Fruit fly (Drosophila melanogaster) whole organism, embryonic: ENCODE measurements around the gene Sar1.
A peak's percentile ranks its signal among the peaks of the same experiment; 100 is the strongest.

ENCODE experiments used
- Aef1 ChIP-seq: fragments of 200-800 bp; sonication (Bioruptor generic); IDR thresholded peaks from 3 replicates; pipeline ENCODE4 v1.3.6; 2022; ENCODE audit warnings: missing biosample characterization, missing genetic modification characterization
- Antp ChIP-seq: fragments of 200-800 bp; sonication (Bioruptor generic); optimal IDR thresholded peaks from 3 replicates; lab custom pipeline; 2016; ENCODE audit warnings: missing biosample characterization, missing genetic modification characterization
- B-H1 ChIP-seq: fragments of 200-800 bp; sonication (Bioruptor generic); IDR thresholded peaks from 3 replicates; pipeline ENCODE4 v1.3.6; 2022; ENCODE audit warnings: missing biosample characterization, missing genetic modification characterization
- B-H2 ChIP-seq: fragments of 200-800 bp; sonication (Bioruptor generic); optimal IDR thresholded peaks from 2 replicates; lab custom pipeline; 2018; ENCODE audit warnings: missing biosample characterization, mild to moderate bottlenecking, missing genetic modification characterization
- CG10147 ChIP-seq: fragments of 200-800 bp; sonication (Bioruptor generic); optimal IDR thresholded peaks from 2 replicates; lab custom pipeline; 2019; ENCODE audit warnings: missing biosample characterization, mild to moderate bottlenecking, missing genetic modification characterization, moderate library complexity
- CG10366 ChIP-seq: fragments of 200-800 bp; sonication (Bioruptor generic); IDR thresholded peaks from 2 replicates; pipeline ENCODE4 v1.3.6; 2022; ENCODE audit warnings: missing biosample characterization, missing genetic modification characterization
- CG12219 ChIP-seq: fragments of 200-800 bp; sonication (Bioruptor generic); optimal IDR thresholded peaks from 3 replicates; lab custom pipeline; 2018; ENCODE audit warnings: missing biosample characterization, mild to moderate bottlenecking, missing genetic modification characterization
- CG1233 ChIP-seq: fragments of 200-800 bp; sonication (Bioruptor generic); optimal IDR thresholded peaks from 4 replicates; lab custom pipeline; 2018; ENCODE audit warnings: missing biosample characterization, mild to moderate bottlenecking, missing genetic modification characterization
- CG14965 ChIP-seq: fragments of 200-800 bp; sonication (Bioruptor generic); optimal IDR thresholded peaks from 2 replicates; lab custom pipeline; 2016; ENCODE audit warnings: missing biosample characterization, missing genetic modification characterization, borderline replicate concordance
- CG16863 ChIP-seq: fragments of 200-800 bp; sonication (Bioruptor generic); optimal IDR thresholded peaks from 3 replicates; lab custom pipeline; 2016; ENCODE audit warnings: missing biosample characterization, missing genetic modification characterization
- CG17359 ChIP-seq: fragments of 200-800 bp; sonication (Bioruptor generic); optimal IDR thresholded peaks from 3 replicates; lab custom pipeline; 2018; ENCODE audit warnings: missing biosample characterization, mild to moderate bottlenecking, missing genetic modification characterization, moderate library complexity
- CG17612 ChIP-seq: fragments of 200-800 bp; sonication (Bioruptor generic); IDR thresholded peaks from 2 replicates; pipeline ENCODE4 v1.3.6; 2022; ENCODE audit warnings: missing biosample characterization, missing genetic modification characterization
- CG2129 ChIP-seq: fragments of 200-800 bp; sonication (Bioruptor generic); IDR thresholded peaks from 2 replicates; pipeline ENCODE4 v1.3.6; 2022; ENCODE audit warnings: missing biosample characterization, missing genetic modification characterization; ENCODE audit not compliant: partially characterized antibody
- CG2199 ChIP-seq: fragments of 200-800 bp; sonication (Bioruptor generic); IDR thresholded peaks from 3 replicates; pipeline ENCODE4 v1.3.6; 2022; ENCODE audit warnings: missing biosample characterization, missing genetic modification characterization
- CG2712 ChIP-seq: fragments of 200-800 bp; optimal IDR thresholded peaks from 3 replicates; lab custom pipeline; 2019; ENCODE audit warnings: missing biosample characterization, mild to moderate bottlenecking, missing genetic modification characterization, moderate library complexity
- CG6272 ChIP-seq: fragments of 200-800 bp; sonication (Bioruptor generic); IDR thresholded peaks from 2 replicates; pipeline ENCODE4 v1.3.6; 2022; ENCODE audit warnings: missing biosample characterization, missing genetic modification characterization
- CG6683 ChIP-seq: fragments of 200-800 bp; sonication (Bioruptor generic); optimal IDR thresholded peaks from 2 replicates; lab custom pipeline; 2017; ENCODE audit warnings: missing biosample characterization, mild to moderate bottlenecking, missing genetic modification characterization, missing genetic modification reagents
- CG7357 ChIP-seq: fragments of 200-800 bp; sonication (Bioruptor generic); IDR thresholded peaks from 3 replicates; pipeline ENCODE4 v1.3.6; 2022; ENCODE audit warnings: missing biosample characterization, missing genetic modification characterization
- CG8478 ChIP-seq: fragments of >200 bp; optimal IDR thresholded peaks from 2 replicates; lab custom pipeline; 2018
- CG8944 ChIP-seq: fragments of 200-800 bp; sonication (Bioruptor generic); optimal IDR thresholded peaks from 3 replicates; lab custom pipeline; 2016; ENCODE audit warnings: missing biosample characterization, missing genetic modification characterization
- CG9817 ChIP-seq: fragments of 200-800 bp; sonication (Bioruptor generic); optimal IDR thresholded peaks from 2 replicates; lab custom pipeline; 2018; ENCODE audit warnings: missing biosample characterization, mild to moderate bottlenecking, missing genetic modification characterization, moderate library complexity
- CTCF ChIP-seq: fragments of 200-800 bp; sonication (Bioruptor generic); optimal IDR thresholded peaks from 2 replicates; lab custom pipeline; 2017; ENCODE audit warnings: missing biosample characterization, mild to moderate bottlenecking, missing genetic modification characterization, moderate library complexity
- Chrac-16 ChIP-seq: fragments of 200-800 bp; sonication (Bioruptor generic); optimal IDR thresholded peaks from 3 replicates; lab custom pipeline; 2016; ENCODE audit warnings: missing biosample characterization, missing genetic modification characterization
- Dad ChIP-seq: fragments of 200-800 bp; sonication (Bioruptor generic); optimal IDR thresholded peaks from 3 replicates; lab custom pipeline; 2016; ENCODE audit warnings: missing biosample characterization, missing genetic modification characterization
- Doc2 ChIP-seq: fragments of 200-800 bp; sonication (Bioruptor generic); IDR thresholded peaks from 2 replicates; pipeline ENCODE4 v1.3.6; 2022; ENCODE audit warnings: missing biosample characterization, missing genetic modification characterization
- Hr39 ChIP-seq: fragments of >200 bp; optimal IDR thresholded peaks from 2 replicates; lab custom pipeline; 2017
- MESR4 ChIP-seq: fragments of 200-800 bp; sonication (Bioruptor generic); optimal IDR thresholded peaks from 2 replicates; lab custom pipeline; 2018; ENCODE audit warnings: missing biosample characterization, mild to moderate bottlenecking, missing genetic modification characterization, moderate library complexity
- PHDP ChIP-seq: fragments of 200-800 bp; sonication (Bioruptor generic); optimal IDR thresholded peaks from 3 replicates; lab custom pipeline; 2018; ENCODE audit warnings: missing biosample characterization, mild to moderate bottlenecking, missing genetic modification characterization, moderate library complexity
- Ptx1 ChIP-seq: fragments of 200-800 bp; sonication (Bioruptor generic); IDR thresholded peaks from 2 replicates; pipeline ENCODE4 v1.3.6; 2022; ENCODE audit warnings: missing biosample characterization, missing genetic modification characterization
- Scr ChIP-seq: fragments of 200-800 bp; sonication (Bioruptor generic); IDR thresholded peaks from 2 replicates; pipeline ENCODE4 v1.3.6; 2022; ENCODE audit warnings: missing biosample characterization, missing genetic modification characterization; ENCODE audit not compliant: partially characterized antibody
- Ssrp ChIP-seq: fragments of 200-800 bp; sonication (Bioruptor generic); optimal IDR thresholded peaks from 2 replicates; lab custom pipeline; 2018; ENCODE audit warnings: missing biosample characterization, mild to moderate bottlenecking, missing genetic modification characterization, moderate library complexity
- ash1 ChIP-seq: fragments of 200-800 bp; sonication (Bioruptor generic); optimal IDR thresholded peaks from 2 replicates; lab custom pipeline; 2018; ENCODE audit warnings: missing biosample characterization, mild to moderate bottlenecking, missing genetic modification characterization
- bab2 ChIP-seq: fragments of 200-800 bp; sonication (Bioruptor generic); optimal IDR thresholded peaks from 2 replicates; lab custom pipeline; 2016; ENCODE audit warnings: missing biosample characterization, missing genetic modification characterization
- bsh ChIP-seq, 2 experiments: fragments of 200-800 bp; sonication (Bioruptor generic); optimal IDR thresholded peaks; 2 replicates each; lab custom pipeline; 2017 to 2018; ENCODE audit warnings: mild to moderate bottlenecking in 2 of 2, missing biosample characterization in 2 of 2, missing genetic modification characterization in 2 of 2, moderate library complexity in 1 of 2
- cad ChIP-seq: fragments of >200 bp; optimal IDR thresholded peaks from 2 replicates; lab custom pipeline; 2017; ENCODE audit warnings: missing biosample characterization, missing genetic modification characterization
- ci ChIP-seq: fragments of 200-800 bp; sonication (Bioruptor generic); IDR thresholded peaks from 3 replicates; pipeline ENCODE4 v1.3.6; 2022; ENCODE audit warnings: missing biosample characterization, missing genetic modification characterization
- crc ChIP-seq: fragments of 200-800 bp; sonication (Bioruptor generic); optimal IDR thresholded peaks from 2 replicates; lab custom pipeline; 2016; ENCODE audit warnings: missing biosample characterization, missing genetic modification characterization
- dan ChIP-seq: fragments of 200-800 bp; sonication (Bioruptor generic); IDR thresholded peaks from 2 replicates; pipeline ENCODE4 v1.3.6; 2022; ENCODE audit warnings: missing biosample characterization, missing genetic modification characterization
- gt ChIP-seq: fragments of 200-800 bp; sonication (Bioruptor generic); IDR thresholded peaks from 2 replicates; pipeline ENCODE4 v1.3.6; 2022; ENCODE audit warnings: missing biosample characterization, missing genetic modification characterization
- jumu ChIP-seq: fragments of 200-800 bp; sonication (Bioruptor generic); optimal IDR thresholded peaks from 3 replicates; lab custom pipeline; 2016; ENCODE audit warnings: missing biosample characterization, missing genetic modification characterization
- klu ChIP-seq: fragments of 200-800 bp; sonication (Bioruptor generic); IDR thresholded peaks from 2 replicates; pipeline ENCODE4 v1.3.6; 2022; ENCODE audit warnings: missing biosample characterization, missing genetic modification characterization
- lmd ChIP-seq: fragments of 200-800 bp; sonication (Bioruptor generic); IDR thresholded peaks from 2 replicates; pipeline ENCODE4 v1.3.6; 2022; ENCODE audit warnings: missing biosample characterization, missing genetic modification characterization
- nau ChIP-seq: fragments of 200-800 bp; sonication (Bioruptor generic); optimal IDR thresholded peaks from 3 replicates; lab custom pipeline; 2017; ENCODE audit warnings: missing biosample characterization, mild to moderate bottlenecking, missing genetic modification characterization, missing genetic modification reagents
- nerfin-1 ChIP-seq: fragments of 200-800 bp; sonication (Bioruptor generic); optimal IDR thresholded peaks from 3 replicates; lab custom pipeline; 2019; ENCODE audit warnings: missing biosample characterization, mild to moderate bottlenecking, missing genetic modification characterization, moderate library complexity
- p53 ChIP-seq: fragments of 200-800 bp; sonication (Bioruptor generic); optimal IDR thresholded peaks from 2 replicates; lab custom pipeline; 2016; ENCODE audit warnings: missing biosample characterization, missing genetic modification characterization
- psq ChIP-seq: fragments of 200-800 bp; sonication (Bioruptor generic); optimal IDR thresholded peaks from 2 replicates; lab custom pipeline; 2017; ENCODE audit warnings: missing biosample characterization, missing genetic modification characterization
- salm ChIP-seq: fragments of 200-800 bp; sonication (Bioruptor generic); optimal IDR thresholded peaks from 2 replicates; lab custom pipeline; 2018; ENCODE audit warnings: missing biosample characterization, mild to moderate bottlenecking, missing genetic modification characterization
- schlank ChIP-seq: fragments of 200-800 bp; sonication (Bioruptor generic); optimal IDR thresholded peaks from 2 replicates; lab custom pipeline; 2018; ENCODE audit warnings: missing biosample characterization, mild to moderate bottlenecking, missing genetic modification characterization
- sens ChIP-seq: fragments of 200-800 bp; sonication (Bioruptor generic); peaks from one replicate; lab custom pipeline; 2016; ENCODE audit warnings: missing biosample characterization, missing genetic modification characterization
- slbo ChIP-seq: fragments of 200-800 bp; sonication (Bioruptor generic); IDR thresholded peaks from 2 replicates; pipeline ENCODE4 v1.3.6; 2022; ENCODE audit warnings: missing biosample characterization, missing genetic modification characterization
- tna ChIP-seq: fragments of 200-800 bp; sonication (Bioruptor generic); IDR thresholded peaks from 2 replicates; pipeline ENCODE4 v1.3.6; 2022; ENCODE audit warnings: missing biosample characterization, missing genetic modification characterization; ENCODE audit not compliant: partially characterized antibody
- trem ChIP-seq: fragments of 200-800 bp; optimal IDR thresholded peaks from 3 replicates; lab custom pipeline; 2019; ENCODE audit warnings: missing biosample characterization, mild to moderate bottlenecking, missing genetic modification characterization, moderate library complexity
- zfh2 ChIP-seq: fragments of 200-800 bp; sonication (Bioruptor generic); optimal IDR thresholded peaks from 2 replicates; lab custom pipeline; 2016; ENCODE audit warnings: missing biosample characterization, missing genetic modification characterization

Sar1 gene

DNA sequence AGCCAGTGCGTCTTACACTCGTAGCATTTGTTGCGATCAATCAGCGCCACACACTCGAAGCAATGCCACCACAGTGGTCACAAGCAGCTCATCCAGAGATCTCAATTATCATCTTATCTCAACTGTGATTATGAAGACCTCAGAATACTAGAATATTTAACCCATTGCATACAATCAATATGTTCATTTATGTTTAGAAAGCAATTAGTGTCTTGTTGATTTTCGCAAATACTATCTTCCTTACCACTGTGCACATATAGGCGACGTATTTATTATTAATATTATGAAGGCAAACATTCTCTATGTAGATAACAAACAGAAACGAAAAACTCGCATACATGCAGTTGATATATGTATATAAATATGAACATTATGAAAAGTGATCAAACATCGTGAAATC lies 2.3 kb downstream of the Sar1 start (continued):
- TF ChIP-seq gt, result no peak
- no peak for TF ChIP-seq schlank (tag; lab: Kevin White, UChicago)
- TF ChIP-seq cad, result no peak
- peak; percentile 57 for TF ChIP-seq CG17612 (GFP tag; lab: Robert Waterston, UW)
- peak; percentile 70 for TF ChIP-seq bab2 (GFP tag; lab: Kevin White, UChicago)
- TF ChIP-seq B-H2, result no peak
- peak; percentile 76 for TF ChIP-seq B-H1
- TF ChIP-seq Dad, result peak; percentile 29
- no peak for TF ChIP-seq ash1 (GFP tag; lab: Kevin White, UChicago)
- peak; percentile 44 for TF ChIP-seq CG12219 (GFP tag; lab: Kevin White, UChicago)
- TF ChIP-seq CTCF, result no peak
- TF ChIP-seq nau, result peak; percentile 86
- TF ChIP-seq psq (GFP tag; lab: Kevin White, UChicago), result peak; percentile 70
- peak; percentile 54 for TF ChIP-seq lmd (GFP tag; lab: Robert Waterston, UW)
- no peak for TF ChIP-seq klu
- peak; percentile 83 for TF ChIP-seq CG1233 (GFP tag; lab: Kevin White, UChicago)
- TF ChIP-seq CG10147 (GFP tag; lab: Kevin White, UChicago), result peak; percentile 40
- no peak for TF ChIP-seq Scr (GFP tag; lab: Robert Waterston, UW)
- peak; percentile 50 for TF ChIP-seq CG10366
- TF ChIP-seq sens (GFP tag; lab: Kevin White, UChicago), result peak; percentile 94
- TF ChIP-seq CG7357 (GFP tag; lab: Robert Waterston, UW), result peak; percentile 35; the same call in 1 of the 3 replicates
- TF ChIP-seq Hr39, result no peak
- TF ChIP-seq Doc2 (GFP tag; lab: Robert Waterston, UW), result 0 out of 2 replicates have a peak, but pooled peaks have one; percentile 12
- peak; percentile 64 for TF ChIP-seq CG16863
- TF ChIP-seq CG9817 (tag; lab: Kevin White, UChicago), result no peak
- TF ChIP-seq CG17359, result peak; percentile 90
- TF ChIP-seq trem (tag; lab: Kevin White, UChicago), result peak; percentile 52
- peak; percentile 20 for TF ChIP-seq Antp (GFP tag; lab: Kevin White, UChicago)
- peak; percentile 47; the same call in 1 of the 3 replicates for TF ChIP-seq Aef1 (GFP tag; lab: Robert Waterston, UW)
- no peak for TF ChIP-seq crc
- peak; percentile 53 for TF ChIP-seq CG8944 (GFP tag; lab: Kevin White, UChicago)
- peak; percentile 79 for TF ChIP-seq CG2712 (tag; lab: Kevin White, UChicago)
- peak; percentile 77 for TF ChIP-seq PHDP (tag; lab: Kevin White, UChicago)
- TF ChIP-seq dan, result no peak
- TF ChIP-seq CG8478 (lab: Kevin White, UChicago), result no peak
- TF ChIP-seq p53 (GFP tag; lab: Kevin White, UChicago), result no peak
- TF ChIP-seq Ssrp (tag; lab: Kevin White, UChicago), result peak; percentile 58
- peak; percentile 46 to 94 for TF ChIP-seq bsh (GFP tag; optimal IDR thresholded peaks at IDR 0.05; lab: Kevin White, UChicago)
- TF ChIP-seq MESR4 (GFP tag; lab: Kevin White, UChicago), result no peak
- peak; percentile 29 for TF ChIP-seq CG14965 (GFP tag; lab: Kevin White, UChicago)
- no peak for TF ChIP-seq tna
- peak; percentile 38 for TF ChIP-seq CG6683
- TF ChIP-seq ci (GFP tag; lab: Robert Waterston, UW), result peak; percentile 82
- no peak for TF ChIP-seq zfh2 (GFP tag; lab: Kevin White, UChicago)
- TF ChIP-seq CG2129 (GFP tag; lab: Robert Waterston, UW), result no peak
- TF ChIP-seq CG6272, result peak; percentile 55
- TF ChIP-seq salm, result no peak
- no peak for TF ChIP-seq jumu
- TF ChIP-seq slbo (GFP tag; lab: Robert Waterston, UW), result peak; percentile 48; the same call in 1 of the 2 replicates
- TF ChIP-seq Ptx1 (GFP tag; lab: Robert Waterston, UW), result peak; percentile 77
- peak; percentile 32 for TF ChIP-seq Chrac-16 (GFP tag; lab: Kevin White, UChicago)
- peak; percentile 69 for TF ChIP-seq nerfin-1 (tag; lab: Kevin White, UChicago)
- TF ChIP-seq CG2199 (GFP tag; lab: Robert Waterston, UW), result peak; percentile 91; the same call in 2 of the 3 replicates
